Fruit fly (Drosophila melanogaster): ENCODE results near the gene CG13484.

CG13484 gene

dm6 chr3L:14002524-14003135 lies 50.2 kb downstream of the CG13484 start:
- TF ChIP-seq N (GFP tag; optimal IDR thresholded peaks at IDR 0.05) (no peak), CG9705 (GFP tag; optimal IDR thresholded peaks at IDR 0.05) (no peak), tai (GFP tag; optimal IDR thresholded peaks at IDR 0.05) (no peak), rgr (GFP tag; optimal IDR thresholded peaks at IDR 0.05) (no peak), Myc (optimal IDR thresholded peaks at IDR 0.05) (no peak), CG32264 (GFP tag; optimal IDR thresholded peaks at IDR 0.05) (no peak), Dif (GFP tag; optimal IDR thresholded peaks at IDR 0.05; ENCODE audit: partially characterized antibody) (peak; percentile 32), Jra (GFP tag; optimal IDR thresholded peaks at IDR 0.05) (peak; percentile 30), h (GFP tag; optimal IDR thresholded peaks at IDR 0.05) (no peak), woc (GFP tag; optimal IDR thresholded peaks at IDR 0.05) (no peak), fru (GFP tag; optimal IDR thresholded peaks at IDR 0.05) (no peak), HLH106 (tag; optimal IDR thresholded peaks at IDR 0.05) (no peak), usp (GFP tag; optimal IDR thresholded peaks at IDR 0.05) (no peak), Hr83 (GFP tag; optimal IDR thresholded peaks at IDR 0.05; ENCODE audit: poor library complexity, severe bottlenecking) (no peak), br (GFP tag; optimal IDR thresholded peaks at IDR 0.05) (peak; percentile 21), pan (optimal IDR thresholded peaks at IDR 0.05) (no peak), ey (GFP tag; optimal IDR thresholded peaks at IDR 0.05) (no peak), Rel (GFP tag; optimal IDR thresholded peaks at IDR 0.05) (no peak), Rel (tag; optimal IDR thresholded peaks at IDR 0.05) (peak; percentile 47), dsf (GFP tag; optimal IDR thresholded peaks at IDR 0.05; ENCODE audit: borderline replicate concordance) (no peak), psq (GFP tag; optimal IDR thresholded peaks at IDR 0.05) (peak; percentile 100), Vsx2 (GFP tag; optimal IDR thresholded peaks at IDR 0.05; ENCODE audit: partially characterized antibody) (no peak), dmrt93B (GFP tag; optimal IDR thresholded peaks at IDR 0.05) (no peak), dl (GFP tag; optimal IDR thresholded peaks at IDR 0.05; ENCODE audit: insufficient read depth in 1 of 2, partially characterized antibody in 2 of 2) (no peak), Mio (GFP tag; optimal IDR thresholded peaks at IDR 0.05) (no peak), sage (GFP tag; optimal IDR thresholded peaks at IDR 0.05) (peak; percentile 28), foxo (GFP tag; optimal IDR thresholded peaks at IDR 0.05) (no peak), CrebA (GFP tag; optimal IDR thresholded peaks at IDR 0.05; ENCODE audit: borderline replicate concordance) (no peak), OdsH (GFP tag; optimal IDR thresholded peaks at IDR 0.05) (no peak), GATAd (GFP tag; optimal IDR thresholded peaks at IDR 0.05) (no peak)

All from whole organism, wandering third instar larva.